Fruit fly (Drosophila melanogaster): Measurements from ENCODE around the gene CheA75a.
A peak's percentile ranks its signal among the peaks of the same experiment; 100 is the strongest.

CheA75a gene

DNA sequence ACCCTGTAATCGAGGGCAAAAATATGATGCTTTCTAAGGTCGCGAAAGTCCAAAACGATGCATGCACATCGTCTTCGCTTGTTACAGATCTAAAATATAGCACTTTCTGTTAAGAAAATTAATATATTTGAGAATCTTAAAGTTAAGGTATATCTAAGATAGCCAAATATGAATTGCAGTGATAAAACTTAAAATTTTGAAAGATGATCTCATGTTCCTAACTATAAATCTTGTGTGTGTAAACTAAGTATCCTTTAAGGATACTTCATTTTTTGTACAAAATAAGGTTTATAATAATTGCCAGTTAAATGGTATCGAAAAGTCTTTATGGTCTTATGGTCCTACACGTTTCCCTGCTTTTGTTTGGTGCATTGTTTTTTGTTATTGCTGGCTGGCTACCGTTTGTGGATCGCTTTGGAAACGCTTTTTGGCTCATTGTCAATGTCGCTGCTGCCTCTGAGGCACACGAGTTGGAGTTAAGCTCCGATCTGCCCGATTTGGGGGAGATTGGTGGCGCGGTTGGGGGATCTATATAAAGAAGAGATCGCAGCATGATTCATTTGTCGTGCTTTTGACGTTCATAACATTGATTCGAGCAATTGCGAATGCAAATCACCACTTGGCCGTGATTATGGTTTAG, 10.8 kb upstream of the CheA75a start:
- TF ChIP-seq noc (tag; optimal IDR thresholded peaks at IDR 0.05), result no peak

DNA sequence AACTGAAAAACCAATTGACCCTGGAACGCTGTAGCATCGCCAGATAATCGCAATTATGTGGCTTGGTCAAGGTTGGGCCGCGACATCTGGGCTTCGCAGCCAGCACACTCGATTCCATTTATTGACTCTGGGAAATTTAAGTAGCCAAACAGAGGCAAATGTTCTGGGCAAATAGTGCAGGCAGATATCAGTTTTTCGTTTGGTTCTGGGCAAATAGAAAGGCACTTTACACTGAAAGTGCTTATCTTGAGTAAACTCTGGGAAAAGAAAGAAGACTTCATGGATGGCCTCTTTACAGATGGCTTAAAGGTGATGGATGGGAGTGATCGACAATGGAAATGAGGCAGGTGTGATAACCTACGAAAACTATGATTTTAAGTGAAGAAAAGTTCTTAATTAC, 9.8 kb upstream of the CheA75a start:
- TF ChIP-seq noc (tag; optimal IDR thresholded peaks at IDR 0.05), result no peak

dm6 chr3L:18243152-18243551, 8.7 kb upstream of the CheA75a start:
- TF ChIP-seq noc (tag; optimal IDR thresholded peaks at IDR 0.05), result peak; percentile 45

DNA sequence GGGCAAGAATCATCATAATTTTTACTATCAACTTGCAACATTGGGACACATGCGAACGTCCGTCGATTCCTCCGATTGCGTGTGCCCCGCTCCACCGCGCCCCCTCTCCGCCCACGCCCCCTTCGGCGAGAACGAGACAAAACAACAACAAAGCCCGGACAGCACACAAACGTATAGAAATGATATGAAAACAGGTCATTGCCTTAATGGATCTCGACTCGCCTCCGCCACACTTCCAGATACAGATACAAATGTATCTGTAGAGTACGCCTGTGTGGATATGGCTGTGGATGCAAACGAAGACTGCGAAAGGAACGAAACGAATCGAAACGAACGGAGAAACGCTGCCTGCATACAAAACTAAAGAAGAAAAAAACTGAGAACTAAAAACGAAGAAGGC, 8.2 kb upstream of the CheA75a start:
- no peak for TF ChIP-seq noc (tag; optimal IDR thresholded peaks at IDR 0.05)

- TF ChIP-seq noc (tag; optimal IDR thresholded peaks at IDR 0.05), result no peak
These were observed 7.7 kb upstream of the CheA75a start for dm6 chr3L:18244186-18244585.

dm6 chr3L:18244982-18245708, 6.7 kb upstream of the CheA75a start:
- TF ChIP-seq noc (tag; optimal IDR thresholded peaks at IDR 0.05), result no peak

- no peak for TF ChIP-seq noc (tag; optimal IDR thresholded peaks at IDR 0.05)
These were observed 6.2 kb upstream of the CheA75a start for dm6 chr3L:18245709-18246080.

- TF ChIP-seq noc (tag; optimal IDR thresholded peaks at IDR 0.05), result no peak
These were observed 3.6 kb upstream of the CheA75a start for dm6 chr3L:18248110-18248791.

DNA sequence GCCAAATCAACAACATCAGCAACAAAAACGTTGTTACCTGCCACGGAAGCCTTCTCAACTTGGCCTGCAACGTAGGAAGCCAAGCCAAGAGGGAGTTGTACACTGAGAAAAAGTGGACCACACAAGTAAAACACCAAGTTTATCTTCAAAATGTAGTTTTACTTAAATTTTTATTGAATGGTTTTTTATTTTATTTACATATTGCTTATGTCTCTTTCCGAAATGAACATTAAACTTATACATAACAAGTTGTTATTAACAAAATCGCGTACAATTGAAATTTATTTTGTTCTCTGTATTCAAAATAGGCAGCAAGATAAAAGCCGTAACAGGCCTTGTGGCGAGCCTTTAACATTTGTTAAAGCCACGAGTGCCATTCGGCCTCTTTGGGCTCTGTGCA, 3.1 kb upstream of the CheA75a start:
- TF ChIP-seq noc (tag; optimal IDR thresholded peaks at IDR 0.05), result no peak

dm6 chr3L:18250652-18251051, 1.2 kb upstream of the CheA75a start:
- TF ChIP-seq noc (tag; optimal IDR thresholded peaks at IDR 0.05), result no peak

- TF ChIP-seq noc (tag; optimal IDR thresholded peaks at IDR 0.05), result no peak
These were observed 5.1 kb downstream of the CheA75a start for dm6 chr3L:18257001-18257400.

- no peak for TF ChIP-seq noc (tag; optimal IDR thresholded peaks at IDR 0.05)
These were observed 6.9 kb downstream of the CheA75a start for dm6 chr3L:18258756-18259155.

- no peak for TF ChIP-seq noc (tag; optimal IDR thresholded peaks at IDR 0.05)
These were observed 13.7 kb downstream of the CheA75a start for dm6 chr3L:18265543-18265942.

- no peak for TF ChIP-seq noc (tag; optimal IDR thresholded peaks at IDR 0.05)
These were observed 14.6 kb downstream of the CheA75a start for dm6 chr3L:18266462-18266861.

- TF ChIP-seq noc (tag; optimal IDR thresholded peaks at IDR 0.05), result no peak
These were observed 16.3 kb downstream of the CheA75a start for dm6 chr3L:18268070-18268626.

dm6 chr3L:18270895-18271294, 19.0 kb downstream of the CheA75a start:
- TF ChIP-seq noc (tag; optimal IDR thresholded peaks at IDR 0.05), result no peak

Data from whole organism, larva.